Fruit fly (Drosophila melanogaster) whole organism, prepupa: Measurements from ENCODE around the gene ncm.

Experiments used
- Blimp-1 ChIP-seq: fragments of 200-800 bp; sonication (Bioruptor generic); optimal IDR thresholded peaks from 3 replicates; lab custom pipeline; 2017; ENCODE audit warnings: missing biosample characterization, missing genetic modification characterization, mild to moderate bottlenecking, moderate library complexity, missing genetic modification reagents
- CG10669 ChIP-seq: fragments of 200-800 bp; sonication (Bioruptor generic); optimal IDR thresholded peaks from 3 replicates; lab custom pipeline; 2018; ENCODE audit warnings: missing biosample characterization, mild to moderate bottlenecking, missing genetic modification characterization, moderate library complexity
- CG11294 ChIP-seq: fragments of 200-800 bp; sonication (Bioruptor generic); IDR thresholded peaks from 2 replicates; pipeline ENCODE4 v1.3.6; 2022; ENCODE audit warnings: missing biosample characterization, missing genetic modification characterization
- CG11762 ChIP-seq: fragments of 200-800 bp; sonication (Bioruptor generic); optimal IDR thresholded peaks from 3 replicates; lab custom pipeline; 2016; ENCODE audit warnings: missing biosample characterization, missing genetic modification characterization; ENCODE audit not compliant: insufficient read depth
- CG11902 ChIP-seq: fragments of 200-800 bp; sonication (Bioruptor generic); optimal IDR thresholded peaks from 3 replicates; lab custom pipeline; 2016; ENCODE audit warnings: missing biosample characterization, missing genetic modification characterization
- CG15336 ChIP-seq: fragments of 200-800 bp; sonication (Bioruptor generic); IDR thresholded peaks from 2 replicates; pipeline ENCODE4 v1.3.6; 2022; ENCODE audit warnings: missing biosample characterization, missing genetic modification characterization
- CG1621 ChIP-seq: fragments of 200-800 bp; sonication (Bioruptor generic); optimal IDR thresholded peaks from 3 replicates; lab custom pipeline; 2018; ENCODE audit warnings: missing biosample characterization, mild to moderate bottlenecking, missing genetic modification characterization
- CG16779 ChIP-seq: fragments of 200-800 bp; sonication (Bioruptor generic); optimal IDR thresholded peaks from 3 replicates; lab custom pipeline; 2017; ENCODE audit warnings: missing biosample characterization, mild to moderate bottlenecking, missing genetic modification characterization
- CG3032 ChIP-seq: fragments of 200-800 bp; optimal IDR thresholded peaks from 2 replicates; lab custom pipeline; 2019; ENCODE audit warnings: missing biosample characterization, mild to moderate bottlenecking, missing genetic modification characterization, moderate library complexity
- CG31627 ChIP-seq: fragments of 200-800 bp; sonication (Bioruptor generic); optimal IDR thresholded peaks from 3 replicates; lab custom pipeline; 2016; ENCODE audit warnings: missing biosample characterization, missing genetic modification characterization
- CG32006 ChIP-seq: fragments of 200-800 bp; sonication (Bioruptor generic); optimal IDR thresholded peaks from 3 replicates; lab custom pipeline; 2017; ENCODE audit warnings: missing biosample characterization, mild to moderate bottlenecking, missing genetic modification characterization
- CG34406 ChIP-seq: fragments of 200-800 bp; sonication (Bioruptor generic); optimal IDR thresholded peaks from 3 replicates; lab custom pipeline; 2016; ENCODE audit warnings: missing biosample characterization, missing genetic modification characterization
- CG3919 ChIP-seq: fragments of 200-800 bp; sonication (Bioruptor generic); optimal IDR thresholded peaks from 3 replicates; lab custom pipeline; 2016; ENCODE audit warnings: missing biosample characterization, missing genetic modification characterization
- CG4318 ChIP-seq: fragments of 200-800 bp; sonication (Bioruptor generic); optimal IDR thresholded peaks from 3 replicates; lab custom pipeline; 2017; ENCODE audit warnings: missing biosample characterization, mild to moderate bottlenecking, missing genetic modification characterization
- CG6163 ChIP-seq: fragments of 200-800 bp; sonication (Bioruptor generic); IDR thresholded peaks from 3 replicates; pipeline ENCODE4 v1.3.6; 2022; ENCODE audit warnings: missing biosample characterization, missing genetic modification characterization
- CG8319 ChIP-seq: fragments of 200-800 bp; sonication (Bioruptor generic); optimal IDR thresholded peaks from 3 replicates; lab custom pipeline; 2016; ENCODE audit warnings: missing biosample characterization, missing genetic modification characterization
- CG8632 ChIP-seq: fragments of 200-800 bp; sonication (Bioruptor generic); optimal IDR thresholded peaks from 3 replicates; lab custom pipeline; 2016; ENCODE audit warnings: missing biosample characterization, missing genetic modification characterization
- Eip75B ChIP-seq: fragments of 200-800 bp; sonication (Bioruptor generic); optimal IDR thresholded peaks from 3 replicates; lab custom pipeline; 2016; ENCODE audit warnings: missing biosample characterization, missing genetic modification characterization
- Eip78C ChIP-seq: fragments of 200-800 bp; sonication (Bioruptor generic); peaks from one replicate; lab custom pipeline; 2016; ENCODE audit warnings: missing biosample characterization, missing genetic modification characterization
- Eip93F ChIP-seq: fragments of 200-800 bp; sonication (Bioruptor generic); optimal IDR thresholded peaks from 2 replicates; lab custom pipeline; 2016; ENCODE audit warnings: missing biosample characterization, mild to moderate bottlenecking, missing genetic modification characterization
- Ets21C ChIP-seq: fragments of 200-800 bp; sonication (Bioruptor generic); optimal IDR thresholded peaks from 3 replicates; lab custom pipeline; 2016; ENCODE audit warnings: missing biosample characterization, missing genetic modification characterization
- Ets96B ChIP-seq: fragments of 200-800 bp; optimal IDR thresholded peaks from 2 replicates; lab custom pipeline; 2019; ENCODE audit warnings: missing biosample characterization, mild to moderate bottlenecking, missing genetic modification characterization, moderate library complexity
- Gug ChIP-seq: fragments of 200-800 bp; sonication (Bioruptor generic); IDR thresholded peaks from 2 replicates; pipeline ENCODE4 v1.3.6; 2022; ENCODE audit warnings: missing biosample characterization, missing genetic modification characterization
- Hr38 ChIP-seq: sonication (Bioruptor generic); optimal IDR thresholded peaks from 2 replicates; lab custom pipeline; 2016; ENCODE audit warnings: missing biosample characterization, missing genetic modification characterization
- Hr39 ChIP-seq: fragments of 200-800 bp; sonication (Bioruptor generic); optimal IDR thresholded peaks from 2 replicates; lab custom pipeline; 2016; ENCODE audit warnings: missing biosample characterization, missing genetic modification characterization
- Lpt ChIP-seq: fragments of 200-800 bp; sonication (Bioruptor generic); optimal IDR thresholded peaks from 3 replicates; lab custom pipeline; 2016; ENCODE audit warnings: missing biosample characterization, missing genetic modification characterization
- OdsH ChIP-seq: fragments of 200-800 bp; sonication (Bioruptor generic); optimal IDR thresholded peaks from 3 replicates; lab custom pipeline; 2016; ENCODE audit warnings: missing biosample characterization, missing genetic modification characterization
- Smox ChIP-seq: fragments of 200-800 bp; sonication (Bioruptor generic); optimal IDR thresholded peaks from 3 replicates; lab custom pipeline; 2016; ENCODE audit warnings: missing biosample characterization, missing genetic modification characterization
- Sox102F ChIP-seq: fragments of 200-800 bp; sonication (Bioruptor generic); optimal IDR thresholded peaks from 2 replicates; lab custom pipeline; 2016; ENCODE audit warnings: missing biosample characterization, mild to moderate bottlenecking, missing genetic modification characterization
- Sox15 ChIP-seq: fragments of 200-800 bp; sonication (Bioruptor generic); optimal IDR thresholded peaks from 3 replicates; lab custom pipeline; 2016; ENCODE audit warnings: missing biosample characterization, missing genetic modification characterization
- achi ChIP-seq: fragments of 200-800 bp; sonication (Bioruptor generic); optimal IDR thresholded peaks from 3 replicates; lab custom pipeline; 2016; ENCODE audit warnings: missing biosample characterization, missing genetic modification characterization
- dac ChIP-seq: fragments of 200-800 bp; sonication (Bioruptor generic); optimal IDR thresholded peaks from 2 replicates; lab custom pipeline; 2017; ENCODE audit warnings: missing biosample characterization, mild to moderate bottlenecking, missing genetic modification characterization
- dsx ChIP-seq: fragments of 200-800 bp; optimal IDR thresholded peaks from 3 replicates; lab custom pipeline; 2019; ENCODE audit warnings: missing biosample characterization, mild to moderate bottlenecking, missing genetic modification characterization, moderate library complexity; ENCODE audit not compliant: poor library complexity, severe bottlenecking
- esn ChIP-seq: fragments of 200-800 bp; sonication (Bioruptor generic); optimal IDR thresholded peaks from 2 replicates; lab custom pipeline; 2016; ENCODE audit warnings: missing biosample characterization, mild to moderate bottlenecking, missing genetic modification characterization, moderate library complexity
- fd85E ChIP-seq: fragments of 200-800 bp; sonication (Bioruptor generic); optimal IDR thresholded peaks from 3 replicates; lab custom pipeline; 2016; ENCODE audit warnings: missing biosample characterization, missing genetic modification characterization
- fkh ChIP-seq: fragments of 200-800 bp; sonication (Bioruptor generic); optimal IDR thresholded peaks from 3 replicates; lab custom pipeline; 2017; ENCODE audit warnings: missing biosample characterization, mild to moderate bottlenecking, missing genetic modification characterization, moderate library complexity
- lz ChIP-seq: fragments of 200-800 bp; sonication (Bioruptor generic); optimal IDR thresholded peaks from 3 replicates; lab custom pipeline; 2016; ENCODE audit warnings: missing biosample characterization, missing genetic modification characterization
- salr ChIP-seq, 2 experiments: fragments of 200-800 bp; sonication (Bioruptor generic); optimal IDR thresholded peaks; 3 replicates each; lab custom pipeline; 2016 to 2018; ENCODE audit warnings: missing biosample characterization in 2 of 2, missing genetic modification characterization in 2 of 2, mild to moderate bottlenecking in 1 of 2
- spab ChIP-seq: fragments of 200-800 bp; sonication (Bioruptor generic); optimal IDR thresholded peaks from 2 replicates; lab custom pipeline; 2017; ENCODE audit warnings: missing biosample characterization, mild to moderate bottlenecking, missing genetic modification characterization, missing genetic modification reagents
- ss ChIP-seq, 2 experiments: fragments of 200-800 bp; sonication (Bioruptor generic); optimal IDR thresholded peaks; 2 replicates in 1 of 2; 3 replicates in 1 of 2; lab custom pipeline; 2017 to 2018; ENCODE audit warnings: mild to moderate bottlenecking in 2 of 2, missing biosample characterization in 2 of 2, missing genetic modification characterization in 2 of 2, moderate library complexity in 1 of 2
- svp ChIP-seq: fragments of 200-800 bp; sonication (Bioruptor generic); peaks from one replicate; lab custom pipeline; 2016; ENCODE audit warnings: missing biosample characterization, missing genetic modification characterization
- topi ChIP-seq: fragments of 200-800 bp; sonication (Bioruptor generic); optimal IDR thresholded peaks from 3 replicates; lab custom pipeline; 2016; ENCODE audit warnings: missing biosample characterization, missing genetic modification characterization
- vri ChIP-seq: fragments of 200-800 bp; sonication (Bioruptor generic); optimal IDR thresholded peaks from 3 replicates; lab custom pipeline; 2016; ENCODE audit warnings: missing biosample characterization, mild to moderate bottlenecking, missing genetic modification characterization

The ncm gene

dm6 chr2L:18465402-18466201 lies 16.8 kb upstream of the ncm start (continued):
- TF ChIP-seq Eip78C (GFP tag; lab: Kevin White, UChicago) (peak; percentile 95), salr (GFP tag; optimal IDR thresholded peaks at IDR 0.05; lab: Kevin White, UChicago) (peak in 1 of 2 experiments; percentile 81), CG10669 (peak; percentile 47), Eip75B (peak; percentile 83), Ets21C (GFP tag; lab: Kevin White, UChicago) (peak; percentile 67), dsx (GFP tag; lab: Kevin White, UChicago) (peak; percentile 55), CG4318 (GFP tag; lab: Kevin White, UChicago) (peak; percentile 71), CG34406 (GFP tag; lab: Kevin White, UChicago) (peak; percentile 80), CG3032 (tag; lab: Kevin White, UChicago) (peak; percentile 45), CG32006 (GFP tag; lab: Kevin White, UChicago) (peak; percentile 87), Sox15 (GFP tag; lab: Kevin White, UChicago) (peak; percentile 51), achi (GFP tag; lab: Kevin White, UChicago) (peak; percentile 82), fd85E (GFP tag; lab: Kevin White, UChicago) (no peak), CG15336 (GFP tag; lab: Robert Waterston, UW) (peak; percentile 84), spab (peak; percentile 50), svp (GFP tag; lab: Kevin White, UChicago) (peak; percentile 92), CG8319 (peak; percentile 34), CG16779 (tag; lab: Kevin White, UChicago) (peak; percentile 18), CG31627 (peak; percentile 74), CG11294 (peak; percentile 29; the same call in 1 of the 2 replicates), Blimp-1 (GFP tag; lab: Kevin White, UChicago) (peak; percentile 42), Lpt (GFP tag; lab: Kevin White, UChicago) (peak; percentile 57), Hr38 (GFP tag; lab: Kevin White, UChicago) (no peak), CG6163 (GFP tag; lab: Robert Waterston, UW) (peak; percentile 50), CG3919 (peak; percentile 72)

dm6 chr2L:18464116-18464530 lies 15.4 kb upstream of the ncm start:
- no peak for TF ChIP-seq CG11294
- TF ChIP-seq CG11762 (GFP tag; lab: Kevin White, UChicago), result no peak
- TF ChIP-seq Hr39 (GFP tag; lab: Kevin White, UChicago), result peak; percentile 30
- TF ChIP-seq CG3919, result no peak
- TF ChIP-seq CG31627, result peak; percentile 15
- TF ChIP-seq dsx (GFP tag; lab: Kevin White, UChicago), result peak; percentile 50
- TF ChIP-seq fd85E (GFP tag; lab: Kevin White, UChicago), result no peak
- TF ChIP-seq vri, result no peak
- TF ChIP-seq CG15336 (GFP tag; lab: Robert Waterston, UW), result no peak
- TF ChIP-seq Lpt (GFP tag; lab: Kevin White, UChicago), result peak; percentile 61
- TF ChIP-seq CG16779 (tag; lab: Kevin White, UChicago), result no peak
- TF ChIP-seq ss (GFP tag; optimal IDR thresholded peaks at IDR 0.05; lab: Kevin White, UChicago), result peak; percentile 39 to 54
- TF ChIP-seq Gug (GFP tag; lab: Robert Waterston, UW), result peak; percentile 21; the same call in 1 of the 2 replicates

- TF ChIP-seq lz (GFP tag; lab: Kevin White, UChicago) (peak; percentile 83), Blimp-1 (GFP tag; lab: Kevin White, UChicago) (peak; percentile 27), Eip93F (GFP tag; lab: Kevin White, UChicago) (peak; percentile 57), CG15336 (GFP tag; lab: Robert Waterston, UW) (peak; percentile 61), CG11902 (GFP tag; lab: Kevin White, UChicago) (no peak), Eip75B (peak; percentile 64), esn (GFP tag; lab: Kevin White, UChicago) (peak; percentile 89), dsx (GFP tag; lab: Kevin White, UChicago) (peak; percentile 36), Ets96B (peak; percentile 79), fkh (GFP tag; lab: Kevin White, UChicago) (no peak), CG3032 (tag; lab: Kevin White, UChicago) (peak; percentile 77), salr (GFP tag; optimal IDR thresholded peaks at IDR 0.05; lab: Kevin White, UChicago) (peak; percentile 36 to 46), topi (GFP tag; lab: Kevin White, UChicago) (peak; percentile 79), Sox102F (GFP tag; lab: Kevin White, UChicago) (peak; percentile 90), Ets21C (GFP tag; lab: Kevin White, UChicago) (peak; percentile 71), CG3919 (peak; percentile 56), CG8632 (GFP tag; lab: Kevin White, UChicago) (peak; percentile 46), svp (GFP tag; lab: Kevin White, UChicago) (peak; percentile 86), Sox15 (GFP tag; lab: Kevin White, UChicago) (peak; percentile 33), Hr38 (GFP tag; lab: Kevin White, UChicago) (no peak), CG1621 (tag; lab: Kevin White, UChicago) (no peak), dac (GFP tag; lab: Kevin White, UChicago) (peak; percentile 12), CG4318 (GFP tag; lab: Kevin White, UChicago) (peak; percentile 40), OdsH (GFP tag; lab: Kevin White, UChicago) (peak; percentile 61), CG34406 (GFP tag; lab: Kevin White, UChicago) (peak; percentile 58), Smox (GFP tag; lab: Kevin White, UChicago) (peak; percentile 79)
These were observed 14.9 kb upstream of the ncm start for dm6 chr2L:18463610-18464009.
